Fruit fly (Drosophila melanogaster) whole organism, prepupa: ENCODE data around the gene sim.

ENCODE experiments used
- Blimp-1 ChIP-seq: fragments of 200-800 bp; sonication (Bioruptor generic); optimal IDR thresholded peaks from 3 replicates; lab custom pipeline; 2017; ENCODE audit warnings: missing biosample characterization, missing genetic modification characterization, mild to moderate bottlenecking, moderate library complexity, missing genetic modification reagents
- CG11294 ChIP-seq: fragments of 200-800 bp; sonication (Bioruptor generic); IDR thresholded peaks from 2 replicates; pipeline ENCODE4 v1.3.6; 2022; ENCODE audit warnings: missing biosample characterization, missing genetic modification characterization
- CG11762 ChIP-seq: fragments of 200-800 bp; sonication (Bioruptor generic); optimal IDR thresholded peaks from 3 replicates; lab custom pipeline; 2016; ENCODE audit warnings: missing biosample characterization, missing genetic modification characterization; ENCODE audit not compliant: insufficient read depth
- CG11902 ChIP-seq: fragments of 200-800 bp; sonication (Bioruptor generic); optimal IDR thresholded peaks from 3 replicates; lab custom pipeline; 2016; ENCODE audit warnings: missing biosample characterization, missing genetic modification characterization
- CG15336 ChIP-seq: fragments of 200-800 bp; sonication (Bioruptor generic); IDR thresholded peaks from 2 replicates; pipeline ENCODE4 v1.3.6; 2022; ENCODE audit warnings: missing biosample characterization, missing genetic modification characterization
- CG1621 ChIP-seq: fragments of 200-800 bp; sonication (Bioruptor generic); optimal IDR thresholded peaks from 3 replicates; lab custom pipeline; 2018; ENCODE audit warnings: missing biosample characterization, mild to moderate bottlenecking, missing genetic modification characterization
- CG3032 ChIP-seq: fragments of 200-800 bp; optimal IDR thresholded peaks from 2 replicates; lab custom pipeline; 2019; ENCODE audit warnings: missing biosample characterization, mild to moderate bottlenecking, missing genetic modification characterization, moderate library complexity
- CG31627 ChIP-seq: fragments of 200-800 bp; sonication (Bioruptor generic); optimal IDR thresholded peaks from 3 replicates; lab custom pipeline; 2016; ENCODE audit warnings: missing biosample characterization, missing genetic modification characterization
- CG34406 ChIP-seq: fragments of 200-800 bp; sonication (Bioruptor generic); optimal IDR thresholded peaks from 3 replicates; lab custom pipeline; 2016; ENCODE audit warnings: missing biosample characterization, missing genetic modification characterization
- CG6854 ChIP-seq: fragments of 200-800 bp; sonication (Bioruptor generic); optimal IDR thresholded peaks from 2 replicates; lab custom pipeline; 2017; ENCODE audit warnings: missing biosample characterization, mild to moderate bottlenecking, missing genetic modification characterization
- CG8319 ChIP-seq: fragments of 200-800 bp; sonication (Bioruptor generic); optimal IDR thresholded peaks from 3 replicates; lab custom pipeline; 2016; ENCODE audit warnings: missing biosample characterization, missing genetic modification characterization
- Eip78C ChIP-seq: fragments of 200-800 bp; sonication (Bioruptor generic); peaks from one replicate; lab custom pipeline; 2016; ENCODE audit warnings: missing biosample characterization, missing genetic modification characterization
- Eip93F ChIP-seq: fragments of 200-800 bp; sonication (Bioruptor generic); optimal IDR thresholded peaks from 2 replicates; lab custom pipeline; 2016; ENCODE audit warnings: missing biosample characterization, mild to moderate bottlenecking, missing genetic modification characterization
- Gug ChIP-seq: fragments of 200-800 bp; sonication (Bioruptor generic); IDR thresholded peaks from 2 replicates; pipeline ENCODE4 v1.3.6; 2022; ENCODE audit warnings: missing biosample characterization, missing genetic modification characterization
- Hr4 ChIP-seq: fragments of 200-800 bp; sonication (Bioruptor generic); optimal IDR thresholded peaks from 3 replicates; lab custom pipeline; 2016; ENCODE audit warnings: missing biosample characterization, missing genetic modification characterization
- Lpt ChIP-seq: fragments of 200-800 bp; sonication (Bioruptor generic); optimal IDR thresholded peaks from 3 replicates; lab custom pipeline; 2016; ENCODE audit warnings: missing biosample characterization, missing genetic modification characterization
- Met ChIP-seq: fragments of 200-800 bp; sonication (Bioruptor generic); optimal IDR thresholded peaks from 3 replicates; lab custom pipeline; 2016; ENCODE audit warnings: missing biosample characterization, missing genetic modification characterization
- Sox15 ChIP-seq: fragments of 200-800 bp; sonication (Bioruptor generic); optimal IDR thresholded peaks from 3 replicates; lab custom pipeline; 2016; ENCODE audit warnings: missing biosample characterization, missing genetic modification characterization
- acj6 ChIP-seq: fragments of 200-800 bp; sonication (Bioruptor generic); optimal IDR thresholded peaks from 3 replicates; lab custom pipeline; 2016; ENCODE audit warnings: missing biosample characterization, missing genetic modification characterization
- cyc ChIP-seq: fragments of 200-800 bp; sonication (Bioruptor generic); optimal IDR thresholded peaks from 3 replicates; lab custom pipeline; 2016; ENCODE audit warnings: missing biosample characterization, missing genetic modification characterization
- esn ChIP-seq: fragments of 200-800 bp; sonication (Bioruptor generic); optimal IDR thresholded peaks from 2 replicates; lab custom pipeline; 2016; ENCODE audit warnings: missing biosample characterization, mild to moderate bottlenecking, missing genetic modification characterization, moderate library complexity
- fd59A ChIP-seq: fragments of 200-800 bp; sonication (Bioruptor generic); optimal IDR thresholded peaks from 2 replicates; lab custom pipeline; 2017; ENCODE audit warnings: missing biosample characterization, mild to moderate bottlenecking, missing genetic modification characterization, missing genetic modification reagents
- fd85E ChIP-seq: fragments of 200-800 bp; sonication (Bioruptor generic); optimal IDR thresholded peaks from 3 replicates; lab custom pipeline; 2016; ENCODE audit warnings: missing biosample characterization, missing genetic modification characterization
- fkh ChIP-seq: fragments of 200-800 bp; sonication (Bioruptor generic); optimal IDR thresholded peaks from 3 replicates; lab custom pipeline; 2017; ENCODE audit warnings: missing biosample characterization, mild to moderate bottlenecking, missing genetic modification characterization, moderate library complexity
- net ChIP-seq: fragments of 200-800 bp; sonication (Bioruptor generic); optimal IDR thresholded peaks from 3 replicates; lab custom pipeline; 2016; ENCODE audit warnings: missing biosample characterization, missing genetic modification characterization
- svp ChIP-seq: fragments of 200-800 bp; sonication (Bioruptor generic); peaks from one replicate; lab custom pipeline; 2016; ENCODE audit warnings: missing biosample characterization, missing genetic modification characterization
- topi ChIP-seq: fragments of 200-800 bp; sonication (Bioruptor generic); optimal IDR thresholded peaks from 3 replicates; lab custom pipeline; 2016; ENCODE audit warnings: missing biosample characterization, missing genetic modification characterization
- vri ChIP-seq: fragments of 200-800 bp; sonication (Bioruptor generic); optimal IDR thresholded peaks from 3 replicates; lab custom pipeline; 2016; ENCODE audit warnings: missing biosample characterization, mild to moderate bottlenecking, missing genetic modification characterization

sim gene

DNA sequence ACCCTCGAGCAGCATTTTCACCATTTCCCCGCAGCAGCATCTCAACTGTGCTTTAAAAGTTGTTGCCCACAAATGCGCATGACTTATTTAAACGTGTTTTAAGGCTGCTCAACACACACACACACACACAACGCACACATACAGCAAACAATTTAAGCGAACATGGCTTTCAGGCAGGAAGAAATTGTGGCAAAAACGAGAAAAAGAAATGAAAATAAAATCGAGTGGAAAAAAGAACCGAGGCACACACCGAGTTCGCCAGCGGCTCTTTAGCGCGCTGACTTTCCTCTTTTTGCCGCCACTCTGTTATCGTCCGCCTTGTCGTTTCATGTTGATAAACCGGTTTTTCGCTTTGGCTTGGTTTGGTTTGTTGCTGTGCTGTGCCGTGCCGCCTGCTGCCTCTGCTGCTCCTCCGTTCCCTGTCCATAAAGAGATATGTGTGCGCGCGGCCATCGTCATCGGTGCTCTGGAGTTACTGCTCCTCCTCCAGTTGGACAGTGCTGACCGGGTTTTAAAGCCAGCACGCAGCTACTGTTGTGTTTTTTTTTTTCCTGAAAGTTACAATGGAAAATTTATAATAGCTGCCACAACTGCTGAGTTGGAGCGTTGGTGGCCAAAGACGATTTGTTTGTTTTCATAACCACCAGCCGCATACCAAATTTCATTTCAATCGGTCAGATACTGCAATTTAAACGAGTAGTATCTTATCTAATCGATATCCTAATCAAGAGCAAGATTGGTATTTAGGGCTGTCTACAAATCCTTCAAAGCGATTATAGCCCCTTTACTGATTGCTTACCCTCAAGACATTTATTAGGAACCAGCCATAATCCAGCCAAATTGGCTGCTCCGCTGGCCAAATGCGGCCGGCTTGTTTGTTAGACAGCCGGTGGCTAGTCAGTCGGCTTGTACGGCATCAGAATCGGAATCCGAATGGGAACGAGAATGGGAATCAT is 41.5 kb upstream of the sim start (continued):
- TF ChIP-seq CG6854, result no peak
- TF ChIP-seq net (GFP tag; lab: Kevin White, UChicago), result peak; percentile 19
- TF ChIP-seq cyc, result peak; percentile 4
- peak; percentile 32 for TF ChIP-seq Blimp-1 (GFP tag; lab: Kevin White, UChicago)
- TF ChIP-seq svp (GFP tag; lab: Kevin White, UChicago), result no peak
- TF ChIP-seq fd59A (GFP tag; lab: Kevin White, UChicago), result no peak
- peak; percentile 11 for TF ChIP-seq esn (GFP tag; lab: Kevin White, UChicago)
- TF ChIP-seq Eip93F (GFP tag; lab: Kevin White, UChicago), result peak; percentile 18
- no peak for TF ChIP-seq Hr4 (GFP tag; lab: Kevin White, UChicago)
- TF ChIP-seq Eip78C (GFP tag; lab: Kevin White, UChicago), result peak; percentile 84
- TF ChIP-seq CG11902 (GFP tag; lab: Kevin White, UChicago), result no peak
- no peak for TF ChIP-seq CG11294 (GFP tag; lab: Robert Waterston, UW)
- TF ChIP-seq CG1621 (tag; lab: Kevin White, UChicago), result peak; percentile 4
- TF ChIP-seq CG31627 (GFP tag; lab: Kevin White, UChicago), result no peak
- TF ChIP-seq CG34406 (GFP tag; lab: Kevin White, UChicago), result no peak

DNA sequence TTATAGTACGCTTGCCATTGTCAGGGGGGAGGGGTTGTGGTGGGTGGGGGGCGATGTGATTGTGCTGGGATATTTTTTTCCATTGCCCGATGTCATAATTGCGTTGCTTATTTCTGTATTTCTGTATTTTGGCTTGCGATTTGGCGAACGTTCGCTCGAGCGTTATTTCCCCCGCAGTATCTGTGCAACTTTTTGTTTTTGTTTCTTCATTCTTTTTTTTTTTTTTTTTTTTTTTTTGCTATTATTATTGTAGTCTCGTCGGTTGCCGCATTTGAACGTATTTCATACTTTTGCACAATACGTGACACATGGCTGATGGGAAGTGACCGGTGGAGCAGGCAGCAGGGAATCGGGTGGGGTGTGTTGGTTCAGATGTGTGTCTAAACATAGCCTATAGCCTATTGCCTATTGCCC is 39.9 kb upstream of the sim start:
- TF ChIP-seq CG34406 (GFP tag; lab: Kevin White, UChicago) (no peak), vri (GFP tag; lab: Kevin White, UChicago) (peak; percentile 96), Lpt (GFP tag; lab: Kevin White, UChicago) (peak; percentile 15), Eip78C (GFP tag; lab: Kevin White, UChicago) (no peak), Sox15 (GFP tag; lab: Kevin White, UChicago) (no peak), CG11762 (GFP tag; lab: Kevin White, UChicago) (no peak), CG3032 (tag; lab: Kevin White, UChicago) (no peak), net (GFP tag; lab: Kevin White, UChicago) (no peak), CG15336 (GFP tag; lab: Robert Waterston, UW) (peak; percentile 40), CG8319 (GFP tag; lab: Kevin White, UChicago) (no peak)
- TF ChIP-seq, all 60 proteins: peak for 3

DNA sequence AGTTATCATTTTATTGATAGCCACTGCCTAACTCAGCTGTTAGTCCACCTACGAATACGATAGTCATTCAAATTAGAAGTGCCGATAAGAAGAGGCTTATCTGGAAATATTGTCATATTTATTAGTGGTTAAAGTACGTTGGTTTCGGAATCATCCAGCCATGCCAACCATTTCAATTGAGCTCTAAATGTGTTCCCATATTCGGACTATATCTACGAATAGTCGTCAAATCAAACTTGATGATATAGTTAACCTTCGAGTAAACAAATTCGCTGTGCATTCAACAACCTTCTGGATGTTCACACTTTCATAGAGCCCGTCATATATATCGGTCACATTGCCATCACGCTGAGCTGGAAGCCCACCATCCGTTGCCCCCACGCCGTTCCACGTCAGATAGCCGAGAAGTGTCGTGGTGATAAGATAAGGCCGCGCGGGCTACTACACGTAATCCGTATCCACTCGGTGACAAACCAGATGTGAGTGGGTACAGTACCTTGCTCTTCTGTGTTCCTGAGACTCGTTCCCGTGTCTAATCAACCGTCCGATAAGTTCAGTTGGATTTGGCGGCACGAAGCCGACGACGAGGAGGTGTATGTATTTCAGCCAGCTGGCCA is 39.2 kb upstream of the sim start:
- TF ChIP-seq vri (GFP tag; lab: Kevin White, UChicago) (peak; percentile 98), topi (no peak)

DNA sequence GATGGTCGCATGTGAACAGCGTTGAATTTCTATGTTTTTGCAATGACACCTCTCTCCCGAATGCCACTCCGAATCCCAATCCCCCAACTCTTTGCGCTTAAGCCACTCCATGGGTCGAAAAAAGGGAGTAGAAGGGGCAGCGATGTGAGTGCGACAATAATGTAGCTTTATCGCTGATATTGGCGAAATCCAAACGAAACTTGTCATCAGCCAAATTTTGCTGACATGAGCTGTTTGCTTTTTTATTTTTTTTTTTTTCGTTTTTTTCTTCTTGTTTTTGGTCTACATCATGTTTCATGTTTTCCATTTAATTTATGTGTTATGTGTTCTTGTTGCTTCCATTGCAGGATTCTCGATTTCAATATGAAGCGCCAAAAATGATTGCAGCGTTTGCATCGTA is 38.6 kb upstream of the sim start:
- TF ChIP-seq CG3032 (tag; lab: Kevin White, UChicago) (no peak), svp (GFP tag; lab: Kevin White, UChicago) (no peak), Eip78C (GFP tag; lab: Kevin White, UChicago) (no peak), Gug (GFP tag; lab: Robert Waterston, UW) (no peak), fd85E (GFP tag; lab: Kevin White, UChicago) (no peak), acj6 (GFP tag; lab: Kevin White, UChicago) (no peak), CG1621 (tag; lab: Kevin White, UChicago) (no peak), Met (GFP tag; lab: Kevin White, UChicago) (no peak), CG11762 (GFP tag; lab: Kevin White, UChicago) (no peak), fkh (GFP tag; lab: Kevin White, UChicago) (no peak)
